Worm (Caenorhabditis elegans) whole organism, late embryonic: Measurements from ENCODE around the gene F25H9.6.

Experiments
- C38D4.7 ChIP-seq: fragments of 200-800 bp; sonication (Bioruptor generic); optimal IDR thresholded peaks from 2 replicates; lab custom pipeline; 2018; ENCODE audit warnings: mild to moderate bottlenecking, missing genetic modification characterization, moderate library complexity, missing compliant biosample characterization
- K02D7.2 ChIP-seq: sonication (generic microtip); optimal IDR thresholded peaks from 2 replicates; lab custom pipeline; 2017; ENCODE audit warnings: mild to moderate bottlenecking, missing genetic modification characterization, missing compliant biosample characterization
- T23F11.4 ChIP-seq: fragments of 200-800 bp; sonication (Bioruptor generic); optimal IDR thresholded peaks from 2 replicates; lab custom pipeline; 2018; ENCODE audit warnings: mild to moderate bottlenecking, missing genetic modification characterization, missing compliant biosample characterization
- Y22D7AL.16 ChIP-seq: sonication (generic microtip); optimal IDR thresholded peaks from 2 replicates; lab custom pipeline; 2016; ENCODE audit warnings: missing genetic modification characterization, missing compliant biosample characterization
- ahr-1 ChIP-seq: sonication (generic microtip); optimal IDR thresholded peaks from 2 replicates; lab custom pipeline; 2016; ENCODE audit warnings: missing genetic modification characterization, missing compliant biosample characterization
- ceh-18 ChIP-seq: sonication (generic microtip); optimal IDR thresholded peaks from 2 replicates; lab custom pipeline; 2016; ENCODE audit warnings: missing genetic modification characterization, missing compliant biosample characterization
- ceh-19 ChIP-seq: fragments of 200-800 bp; sonication (Bioruptor generic); optimal IDR thresholded peaks from 2 replicates; lab custom pipeline; 2018; ENCODE audit warnings: mild to moderate bottlenecking, missing genetic modification characterization, missing compliant biosample characterization
- ceh-30 ChIP-seq: fragments of 150-350 bp; optimal IDR thresholded peaks from 2 replicates; lab custom pipeline; 2014; ENCODE audit warnings: missing biosample characterization, missing genetic modification characterization
- ceh-31 ChIP-seq: sonication (generic microtip); optimal IDR thresholded peaks from 2 replicates; lab custom pipeline; 2016; ENCODE audit warnings: missing genetic modification characterization, missing compliant biosample characterization
- ceh-48 ChIP-seq: sonication (generic microtip); optimal IDR thresholded peaks from 2 replicates; lab custom pipeline; 2016; ENCODE audit warnings: missing genetic modification characterization, inconsistent platforms, missing compliant biosample characterization
- ceh-6 ChIP-seq: fragments of 200-800 bp; sonication (Bioruptor generic); optimal IDR thresholded peaks from 2 replicates; lab custom pipeline; 2018; ENCODE audit warnings: mild to moderate bottlenecking, missing genetic modification characterization, missing compliant biosample characterization
- ceh-9 ChIP-seq: sonication (generic microtip); optimal IDR thresholded peaks from 2 replicates; lab custom pipeline; 2016; ENCODE audit warnings: mild to moderate bottlenecking, missing genetic modification characterization, inconsistent platforms, missing compliant biosample characterization
- dmd-4 ChIP-seq: sonication (generic microtip); optimal IDR thresholded peaks from 2 replicates; lab custom pipeline; 2016; ENCODE audit warnings: borderline replicate concordance, missing genetic modification characterization, missing compliant biosample characterization
- eyg-1 ChIP-seq: sonication (generic microtip); optimal IDR thresholded peaks from 2 replicates; lab custom pipeline; 2016; ENCODE audit warnings: missing genotype, missing genetic modification characterization, missing compliant biosample characterization
- fkh-10 ChIP-seq: fragments of 150-350 bp; optimal IDR thresholded peaks from 2 replicates; lab custom pipeline; 2014; ENCODE audit warnings: missing biosample characterization, missing genetic modification reagents, missing genetic modification characterization
- fkh-6 ChIP-seq: sonication (generic microtip); optimal IDR thresholded peaks from 2 replicates; lab custom pipeline; 2016; ENCODE audit warnings: missing genetic modification characterization, missing compliant biosample characterization
- hlh-13 ChIP-seq: fragments of 200-800 bp; sonication (Bioruptor generic); optimal IDR thresholded peaks from 2 replicates; lab custom pipeline; 2018; ENCODE audit warnings: mild to moderate bottlenecking, missing genetic modification characterization, missing compliant biosample characterization
- hlh-15 ChIP-seq: sonication (generic microtip); optimal IDR thresholded peaks from 2 replicates; lab custom pipeline; 2016; ENCODE audit warnings: missing genetic modification characterization, missing compliant biosample characterization
- madf-2 ChIP-seq: sonication (generic microtip); optimal IDR thresholded peaks from 2 replicates; lab custom pipeline; 2017; ENCODE audit warnings: missing genetic modification characterization, missing compliant biosample characterization
- nfya-1 ChIP-seq: sonication (generic microtip); optimal IDR thresholded peaks from 2 replicates; lab custom pipeline; 2017; ENCODE audit warnings: missing genetic modification characterization, mild to moderate bottlenecking, missing compliant biosample characterization, antibody characterized with exemption, moderate library complexity
- nhr-232 ChIP-seq: sonication (generic microtip); optimal IDR thresholded peaks from 2 replicates; lab custom pipeline; 2016; ENCODE audit warnings: missing genetic modification characterization, missing compliant biosample characterization
- pag-3 ChIP-seq: sonication (generic microtip); optimal IDR thresholded peaks from 2 replicates; lab custom pipeline; 2016; ENCODE audit warnings: missing compliant biosample characterization, missing genetic modification characterization, borderline replicate concordance
- pat-9 ChIP-seq: fragments of 200-800 bp; sonication (Bioruptor generic); optimal IDR thresholded peaks from 2 replicates; lab custom pipeline; 2018; ENCODE audit warnings: mild to moderate bottlenecking, missing genetic modification characterization, moderate library complexity, missing compliant biosample characterization
- pax-1 ChIP-seq: fragments of 150-350 bp; optimal IDR thresholded peaks from 2 replicates; lab custom pipeline; 2014; ENCODE audit warnings: missing biosample characterization, missing genetic modification characterization

F25H9.6 gene

ce11 chrV:13420640-13421039, 47.5 kb downstream of the F25H9.6 start, which contains the start of gene srv-8:
srv-8 (minus strand) TSS chrV:13420740.
- TF ChIP-seq pag-3 (tag; lab: Kevin White, UChicago): no peak
- TF ChIP-seq eyg-1 (tag; lab: Kevin White, UChicago): no peak
- no peak for TF ChIP-seq T23F11.4 (GFP tag; lab: Kevin White, UChicago)
- no peak for TF ChIP-seq ceh-30
- no peak for TF ChIP-seq fkh-6
- no peak for TF ChIP-seq ceh-48 (tag; lab: Kevin White, UChicago)
- no peak for TF ChIP-seq pat-9 (tag; lab: Kevin White, UChicago)
- TF ChIP-seq pax-1 (tag; lab: Kevin White, UChicago): no peak
- no peak for TF ChIP-seq ceh-6 (GFP tag; lab: Kevin White, UChicago)
- TF ChIP-seq madf-2 (tag; lab: Kevin White, UChicago): no peak
- TF ChIP-seq dmd-4: no peak
- no peak for TF ChIP-seq C38D4.7 (GFP tag; lab: Kevin White, UChicago)
- TF ChIP-seq hlh-15: no peak
- TF ChIP-seq ahr-1 (tag; lab: Kevin White, UChicago): no peak
- no peak for TF ChIP-seq K02D7.2 (tag; lab: Kevin White, UChicago)
- TF ChIP-seq ceh-19 (GFP tag; lab: Kevin White, UChicago): no peak
- TF ChIP-seq ceh-18 (tag; lab: Kevin White, UChicago): no peak
- no peak for TF ChIP-seq nhr-232 (tag; lab: Kevin White, UChicago)
- TF ChIP-seq ceh-31 (tag; lab: Kevin White, UChicago): no peak
- no peak for TF ChIP-seq Y22D7AL.16

- TF ChIP-seq hlh-13 (GFP tag; lab: Kevin White, UChicago): no peak
- TF ChIP-seq ceh-9 (tag; lab: Kevin White, UChicago): no peak
- TF ChIP-seq nfya-1 (tag; lab: Kevin White, UChicago): no peak
- TF ChIP-seq pat-9 (tag; lab: Kevin White, UChicago): no peak
- no peak for TF ChIP-seq dmd-4
- no peak for TF ChIP-seq pag-3 (tag; lab: Kevin White, UChicago)
- no peak for TF ChIP-seq fkh-10
Measured at ce11 chrV:13417513-13417912, 50.6 kb downstream of the F25H9.6 start, which contains the start of gene F53F1.6. F53F1.6 (minus strand) TSS chrV:13417613.
